Fruit fly (Drosophila melanogaster): Measurements from ENCODE around the gene DIP-epsilon.
A peak's percentile ranks its signal among the peaks of the same experiment; 100 is the strongest.

Gene DIP-epsilon

DNA sequence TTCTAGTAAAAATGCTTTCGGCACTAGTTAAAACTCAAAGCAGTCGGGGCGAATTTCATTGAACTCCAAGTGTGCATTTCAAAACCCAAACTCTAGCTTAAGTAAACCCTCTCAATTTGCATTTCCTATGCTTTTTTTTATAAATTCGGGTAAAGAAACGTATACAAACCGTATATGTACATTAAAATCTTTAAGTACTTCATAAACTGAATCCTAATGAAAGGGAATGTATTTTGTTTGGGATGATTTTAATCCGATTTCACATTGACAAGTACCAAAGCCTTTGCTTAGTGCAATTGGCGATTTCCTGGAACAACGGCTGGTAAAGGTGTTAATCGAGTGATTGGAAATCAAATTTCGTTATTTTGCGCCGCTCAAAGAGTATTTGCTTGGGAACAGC lies 69.9 kb downstream of the DIP-epsilon start:
- no peak for TF ChIP-seq unpg (GFP tag; optimal IDR thresholded peaks at IDR 0.05)
- no peak for TF ChIP-seq crol (GFP tag; IDR thresholded peaks at IDR 0.05)
- TF ChIP-seq tio (GFP tag; optimal IDR thresholded peaks at IDR 0.05) = no peak
- TF ChIP-seq CG30020 (tag; optimal IDR thresholded peaks at IDR 0.05) = no peak
- TF ChIP-seq B-H1 (GFP tag; IDR thresholded peaks at IDR 0.05) = no peak
- TF ChIP-seq Asciz (GFP tag; optimal IDR thresholded peaks at IDR 0.05) = no peak
- no peak for TF ChIP-seq org-1 (GFP tag; optimal IDR thresholded peaks at IDR 0.05)
- TF ChIP-seq nau (GFP tag; optimal IDR thresholded peaks at IDR 0.05) = no peak

DNA sequence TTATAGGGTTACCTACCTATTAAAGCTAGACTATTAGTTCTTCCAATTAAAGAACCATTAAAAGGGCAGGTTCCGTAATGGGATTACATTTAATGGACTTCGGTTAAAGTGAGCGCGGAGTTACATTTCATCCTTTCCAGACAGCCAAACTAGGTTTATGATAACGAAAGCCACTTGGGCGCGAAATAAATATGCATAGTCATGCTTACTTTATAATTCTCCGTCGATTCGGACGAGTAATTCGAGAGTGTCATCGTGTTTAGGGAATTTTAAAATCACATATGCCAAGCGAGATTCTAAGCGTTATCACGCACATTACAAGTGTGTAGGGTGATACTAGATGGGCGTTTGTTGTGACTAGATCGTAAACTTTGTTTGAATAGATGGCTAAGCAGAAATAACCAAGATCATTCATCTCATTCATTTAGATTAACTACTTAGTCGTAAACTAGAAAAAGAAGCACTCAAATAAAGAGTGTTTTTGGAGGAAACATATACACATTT lies 70.9 kb downstream of the DIP-epsilon start:
- TF ChIP-seq hth (optimal IDR thresholded peaks at IDR 0.05) = no peak
- TF ChIP-seq CG10274 (GFP tag; optimal IDR thresholded peaks at IDR 0.05) = peak; percentile 24
- no peak for TF ChIP-seq Drgx (GFP tag; IDR thresholded peaks at IDR 0.05)

DNA sequence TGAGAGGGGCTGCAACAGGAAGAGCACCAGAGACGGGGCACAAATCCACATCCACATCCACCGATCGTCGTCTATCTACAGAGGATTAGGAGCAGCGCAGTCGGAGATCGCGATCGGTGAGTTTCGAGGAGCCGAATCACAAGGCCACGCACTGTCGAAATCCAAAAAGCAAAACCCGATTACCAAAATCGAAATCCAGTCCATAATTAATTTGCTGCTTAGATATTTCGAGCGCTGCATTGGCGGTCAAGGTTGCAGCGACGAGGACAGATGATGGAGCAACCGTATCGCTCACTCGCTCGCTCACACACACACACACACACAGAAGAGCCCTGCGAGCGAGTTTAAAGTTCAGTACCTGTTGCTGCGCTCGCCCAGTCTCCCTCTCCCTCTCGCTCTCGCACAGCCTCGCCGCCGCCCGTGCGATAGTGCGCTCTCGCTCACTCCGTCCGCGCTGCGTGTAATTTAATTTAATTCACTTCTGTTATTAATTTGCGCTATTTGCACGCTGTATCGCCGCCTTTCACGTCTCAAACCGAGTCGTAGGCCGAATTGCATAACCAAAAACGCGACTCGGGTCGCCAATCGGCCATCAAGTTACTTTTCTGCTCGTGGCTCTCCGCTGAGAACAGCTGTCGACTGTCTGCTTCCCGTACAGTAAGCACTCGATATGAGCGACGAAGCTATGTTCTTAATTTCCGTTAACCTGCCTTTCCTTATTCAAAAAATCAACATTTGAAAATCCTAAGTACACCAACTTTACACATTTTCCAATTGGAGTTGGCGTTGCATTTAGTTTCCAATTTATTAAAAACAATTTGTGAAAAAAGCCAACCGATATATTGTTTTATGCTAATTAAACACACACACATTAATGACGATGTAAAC lies 71.9 kb downstream of the DIP-epsilon start:
- TF ChIP-seq CG3163 (GFP tag; optimal IDR thresholded peaks at IDR 0.05) = no peak
- peak; percentile 36 for TF ChIP-seq D (optimal IDR thresholded peaks at IDR 0.05)
- TF ChIP-seq D (GFP tag; optimal IDR thresholded peaks at IDR 0.05) = no peak
- TF ChIP-seq CG17361 (GFP tag; IDR thresholded peaks at IDR 0.05) = no peak
- peak; percentile 6 for TF ChIP-seq CG17802 (tag; optimal IDR thresholded peaks at IDR 0.05)
- peak; percentile 41 for TF ChIP-seq CG12391 (tag; optimal IDR thresholded peaks at IDR 0.05)
- no peak for TF ChIP-seq Dp (GFP tag; optimal IDR thresholded peaks at IDR 0.05)
- TF ChIP-seq CG8478 (optimal IDR thresholded peaks at IDR 0.05) = peak; percentile 89
- peak; percentile 46 for TF ChIP-seq Fer3 (tag; optimal IDR thresholded peaks at IDR 0.05)
- peak; percentile 41 for TF ChIP-seq Dad (GFP tag; optimal IDR thresholded peaks at IDR 0.05)
- no peak for TF ChIP-seq CG1792 (GFP tag; optimal IDR thresholded peaks at IDR 0.05)
- TF ChIP-seq H15 (GFP tag; IDR thresholded peaks at IDR 0.05) = 0 out of 3 replicates have a peak, but pooled peaks have one; percentile 28
- peak; percentile 14 for TF ChIP-seq Fer1 (GFP tag; optimal IDR thresholded peaks at IDR 0.05)
- peak; percentile 51; the same call in 2 of the 3 replicates for TF ChIP-seq Dbx (GFP tag; IDR thresholded peaks at IDR 0.05)
- peak; percentile 0 for TF ChIP-seq CG18262 (tag; optimal IDR thresholded peaks at IDR 0.05)
- TF ChIP-seq unpg (GFP tag; optimal IDR thresholded peaks at IDR 0.05) = peak; percentile 44
- TF ChIP-seq Hr78 (GFP tag; optimal IDR thresholded peaks at IDR 0.05) = peak in 1 of 2 experiments; percentile 100
- no peak for TF ChIP-seq CG11695 (GFP tag; IDR thresholded peaks at IDR 0.05)
- TF ChIP-seq CG8281 (tag; optimal IDR thresholded peaks at IDR 0.05) = no peak
- TF ChIP-seq Xbp1 (GFP tag; optimal IDR thresholded peaks at IDR 0.05) = peak; percentile 43
- peak; percentile 22 for TF ChIP-seq CG12769 (tag; optimal IDR thresholded peaks at IDR 0.05)
- TF ChIP-seq ase (GFP tag; IDR thresholded peaks at IDR 0.05) = peak; percentile 55; the same call in 1 of the 3 replicates
- peak; percentile 17 for TF ChIP-seq CG10979 (tag; optimal IDR thresholded peaks at IDR 0.05)
- TF ChIP-seq vvl (GFP tag; IDR thresholded peaks at IDR 0.05) = peak; percentile 40
- peak; percentile 54 for TF ChIP-seq shn (GFP tag; optimal IDR thresholded peaks at IDR 0.05)
- no peak for TF ChIP-seq CG4730 (GFP tag; IDR thresholded peaks at IDR 0.05)
- peak; percentile 67 for TF ChIP-seq grn (GFP tag; optimal IDR thresholded peaks at IDR 0.05)
- TF ChIP-seq prd (optimal IDR thresholded peaks at IDR 0.05) = no peak
- peak; percentile 33; the same call in 1 of the 3 replicates for TF ChIP-seq prd (GFP tag; IDR thresholded peaks at IDR 0.05)
- TF ChIP-seq CG10321 (GFP tag; IDR thresholded peaks at IDR 0.05) = peak; percentile 91
- TF ChIP-seq HLH54F (GFP tag; optimal IDR thresholded peaks at IDR 0.05) = peak; percentile 50
- 0 out of 4 replicates have a peak, but pooled peaks have one; percentile 29 for TF ChIP-seq Dll (GFP tag; IDR thresholded peaks at IDR 0.05; ENCODE audit: partially characterized antibody)
- TF ChIP-seq CG15479 (GFP tag; optimal IDR thresholded peaks at IDR 0.05) = peak; percentile 39
- TF ChIP-seq pan (optimal IDR thresholded peaks at IDR 0.05) = no peak
- peak in 1 of 2 experiments; percentile 57 for TF ChIP-seq pan (GFP tag; optimal IDR thresholded peaks at IDR 0.05 in 1 of 2, IDR thresholded peaks at IDR 0.05 in 1 of 2)
- no peak for TF ChIP-seq CG11085 (GFP tag; IDR thresholded peaks at IDR 0.05)
